Worm (Caenorhabditis elegans): ENCODE measurements around the gene plpp-1.3.

ce11 chrX:10675376-10675775 is 19.7 kb upstream of the plpp-1.3 start:
- no peak for TF ChIP-seq dao-5 (tag; optimal IDR thresholded peaks at IDR 0.05)
- peak; percentile 12 for TF ChIP-seq him-1 (tag; optimal IDR thresholded peaks at IDR 0.05)
